Worm (Caenorhabditis elegans) whole organism, mixed stage, embryonic: ENCODE results near the gene Y71H2B.5.
A peak's percentile ranks its signal among the peaks of the same experiment; 100 is the strongest.

Experiments used
- M03D4.4 ChIP-seq: sonication (generic microtip); optimal IDR thresholded peaks from 2 replicates; lab custom pipeline; 2017; ENCODE audit warnings: mild to moderate bottlenecking, missing genetic modification characterization, missing compliant biosample characterization
- bed-3 ChIP-seq: fragments of 200-800 bp; sonication (Bioruptor generic); optimal IDR thresholded peaks from 3 replicates; lab custom pipeline; 2018; ENCODE audit warnings: mild to moderate bottlenecking, missing genetic modification characterization, moderate library complexity, missing compliant biosample characterization
- blmp-1 ChIP-seq: fragments of 150-350 bp; optimal IDR thresholded peaks from 2 replicates; lab custom pipeline; 2014; ENCODE audit warnings: missing biosample characterization, missing genetic modification characterization
- ceh-43 ChIP-seq: fragments of 200-800 bp; sonication (Bioruptor generic); optimal IDR thresholded peaks from 2 replicates; lab custom pipeline; 2018; ENCODE audit warnings: mild to moderate bottlenecking, missing genetic modification characterization, moderate library complexity, missing compliant biosample characterization
- ces-1 ChIP-seq: fragments of 150-350 bp; optimal IDR thresholded peaks from 2 replicates; lab custom pipeline; 2014; ENCODE audit warnings: missing biosample characterization, missing genetic modification reagents, missing genetic modification characterization
- cnd-1 ChIP-seq: fragments of 200-800 bp; sonication (Bioruptor generic); optimal IDR thresholded peaks from 2 replicates; lab custom pipeline; 2018; ENCODE audit warnings: mild to moderate bottlenecking, missing genetic modification characterization, missing compliant biosample characterization
- drap-1 ChIP-seq: fragments of 200-800 bp; sonication (Bioruptor generic); optimal IDR thresholded peaks from 3 replicates; lab custom pipeline; 2018; ENCODE audit warnings: mild to moderate bottlenecking, missing genetic modification characterization, missing compliant biosample characterization
- elt-3 ChIP-seq: fragments of 150-350 bp; optimal IDR thresholded peaks from 2 replicates; lab custom pipeline; 2014; ENCODE audit warnings: missing biosample characterization, missing genetic modification characterization
- flh-1 ChIP-seq: fragments of 200-800 bp; sonication (Bioruptor generic); optimal IDR thresholded peaks from 2 replicates; lab custom pipeline; 2018; ENCODE audit warnings: mild to moderate bottlenecking, missing genetic modification characterization, moderate library complexity, missing compliant biosample characterization
- ham-2 ChIP-seq: fragments of 200-800 bp; sonication (Bioruptor generic); optimal IDR thresholded peaks from 2 replicates; lab custom pipeline; 2018; ENCODE audit warnings: mild to moderate bottlenecking, missing genetic modification characterization, missing compliant biosample characterization
- hlh-1 ChIP-seq: fragments of 150-350 bp; optimal IDR thresholded peaks from 2 replicates; lab custom pipeline; 2014; ENCODE audit warnings: missing biosample characterization, missing genetic modification reagents, missing genetic modification characterization
- lin-13 ChIP-seq: fragments of 150-350 bp; optimal IDR thresholded peaks from 2 replicates; lab custom pipeline; 2014; ENCODE audit warnings: missing biosample characterization, missing genetic modification characterization
- lin-32 ChIP-seq: fragments of 200-800 bp; sonication (Bioruptor generic); optimal IDR thresholded peaks from 2 replicates; lab custom pipeline; 2018; ENCODE audit warnings: mild to moderate bottlenecking, missing genetic modification characterization, missing compliant biosample characterization
- lsy-2 ChIP-seq: fragments of 150-350 bp; optimal IDR thresholded peaks from 2 replicates; lab custom pipeline; 2014; ENCODE audit warnings: missing biosample characterization, missing genetic modification characterization
- mab-5 ChIP-seq: fragments of 150-350 bp; optimal IDR thresholded peaks from 2 replicates; lab custom pipeline; 2014; ENCODE audit warnings: missing biosample characterization, missing genetic modification characterization
- mep-1 ChIP-seq: fragments of 150-350 bp; optimal IDR thresholded peaks from 2 replicates; lab custom pipeline; 2017; ENCODE audit warnings: missing biosample characterization, missing genetic modification reagents, missing genetic modification characterization, inconsistent platforms
- mls-2 ChIP-seq: sonication (generic microtip); optimal IDR thresholded peaks from 2 replicates; lab custom pipeline; 2016; ENCODE audit warnings: mild to moderate bottlenecking, missing genetic modification characterization, moderate library complexity, missing compliant biosample characterization
- nhr-12 ChIP-seq: fragments of 150-350 bp; optimal IDR thresholded peaks from 2 replicates; lab custom pipeline; 2014; ENCODE audit warnings: missing biosample characterization, missing genetic modification characterization
- nhr-2 ChIP-seq: fragments of 150-350 bp; optimal IDR thresholded peaks from 2 replicates; lab custom pipeline; 2014; ENCODE audit warnings: missing biosample characterization, missing genetic modification characterization
- nhr-28 ChIP-seq: fragments of 150-350 bp; optimal IDR thresholded peaks from 2 replicates; lab custom pipeline; 2014; ENCODE audit warnings: missing biosample characterization, missing genetic modification characterization
- nhr-76 ChIP-seq: sonication (generic microtip); optimal IDR thresholded peaks from 2 replicates; lab custom pipeline; 2017; ENCODE audit warnings: missing biosample characterization, missing genetic modification characterization
- pha-4 ChIP-seq: fragments of 150-350 bp; optimal IDR thresholded peaks from 2 replicates; lab custom pipeline; 2018; ENCODE audit warnings: missing biosample characterization, missing genetic modification reagents, missing genetic modification characterization
- sem-2 ChIP-seq: fragments of 200-800 bp; sonication (Bioruptor generic); optimal IDR thresholded peaks from 2 replicates; lab custom pipeline; 2018; ENCODE audit warnings: mild to moderate bottlenecking, missing genetic modification characterization, missing compliant biosample characterization
- snpc-4 ChIP-seq: fragments of 150-350 bp; optimal IDR thresholded peaks from 2 replicates; lab custom pipeline; 2014; ENCODE audit warnings: missing biosample characterization, missing genetic modification characterization
- sptf-1 ChIP-seq: sonication (generic microtip); optimal IDR thresholded peaks from 2 replicates; lab custom pipeline; 2017; ENCODE audit warnings: mild to moderate bottlenecking, missing genetic modification characterization, moderate library complexity, missing compliant biosample characterization
- tbx-8 ChIP-seq: fragments of 200-800 bp; sonication (Bioruptor generic); optimal IDR thresholded peaks from 2 replicates; lab custom pipeline; 2018; ENCODE audit warnings: mild to moderate bottlenecking, missing genetic modification characterization, moderate library complexity, missing compliant biosample characterization
- unc-39 ChIP-seq: fragments of 150-350 bp; optimal IDR thresholded peaks from 2 replicates; lab custom pipeline; 2014; ENCODE audit warnings: missing biosample characterization, missing genetic modification characterization
- unc-62 ChIP-seq: fragments of 150-350 bp; optimal IDR thresholded peaks from 2 replicates; lab custom pipeline; 2014; ENCODE audit warnings: missing biosample characterization, missing genetic modification reagents, missing genetic modification characterization
- zip-8 ChIP-seq: fragments of 150-350 bp; optimal IDR thresholded peaks from 2 replicates; lab custom pipeline; 2014; ENCODE audit warnings: missing biosample characterization, missing genetic modification characterization
- ztf-11 ChIP-seq: fragments of 150-350 bp; optimal IDR thresholded peaks from 2 replicates; lab custom pipeline; 2014; ENCODE audit warnings: missing biosample characterization, missing genetic modification characterization

Y71H2B.5 gene

DNA sequence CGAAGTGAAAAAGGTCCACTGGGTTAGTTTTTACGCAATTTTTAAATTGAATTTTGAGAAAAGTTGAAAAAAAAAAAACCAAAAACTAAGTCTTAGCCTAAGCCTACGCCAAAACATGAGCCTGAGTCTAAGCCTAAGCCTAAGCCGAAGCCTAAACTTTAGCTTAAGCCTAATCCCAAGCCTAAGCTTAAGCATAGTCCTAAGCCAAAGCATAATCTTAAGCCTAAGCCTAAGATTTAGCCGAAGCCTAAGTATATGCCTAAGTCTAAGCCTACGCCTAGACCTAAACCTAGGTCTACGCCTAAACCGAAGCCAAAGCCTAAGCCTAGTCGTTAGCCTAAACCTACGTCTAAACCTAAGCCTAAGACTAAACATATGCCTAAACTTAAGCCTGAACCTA is 33.8 kb downstream of the Y71H2B.5 start:
- no peak for TF ChIP-seq ham-2 (GFP tag; lab: Kevin White, UChicago)
- TF ChIP-seq elt-3 (tag; lab: Kevin White, UChicago): no peak
- TF ChIP-seq sem-2 (GFP tag; lab: Kevin White, UChicago): no peak
- no peak for TF ChIP-seq pha-4
- no peak for TF ChIP-seq nhr-76 (tag; lab: Kevin White, UChicago)
- no peak for TF ChIP-seq M03D4.4 (tag; lab: Kevin White, UChicago)

DNA sequence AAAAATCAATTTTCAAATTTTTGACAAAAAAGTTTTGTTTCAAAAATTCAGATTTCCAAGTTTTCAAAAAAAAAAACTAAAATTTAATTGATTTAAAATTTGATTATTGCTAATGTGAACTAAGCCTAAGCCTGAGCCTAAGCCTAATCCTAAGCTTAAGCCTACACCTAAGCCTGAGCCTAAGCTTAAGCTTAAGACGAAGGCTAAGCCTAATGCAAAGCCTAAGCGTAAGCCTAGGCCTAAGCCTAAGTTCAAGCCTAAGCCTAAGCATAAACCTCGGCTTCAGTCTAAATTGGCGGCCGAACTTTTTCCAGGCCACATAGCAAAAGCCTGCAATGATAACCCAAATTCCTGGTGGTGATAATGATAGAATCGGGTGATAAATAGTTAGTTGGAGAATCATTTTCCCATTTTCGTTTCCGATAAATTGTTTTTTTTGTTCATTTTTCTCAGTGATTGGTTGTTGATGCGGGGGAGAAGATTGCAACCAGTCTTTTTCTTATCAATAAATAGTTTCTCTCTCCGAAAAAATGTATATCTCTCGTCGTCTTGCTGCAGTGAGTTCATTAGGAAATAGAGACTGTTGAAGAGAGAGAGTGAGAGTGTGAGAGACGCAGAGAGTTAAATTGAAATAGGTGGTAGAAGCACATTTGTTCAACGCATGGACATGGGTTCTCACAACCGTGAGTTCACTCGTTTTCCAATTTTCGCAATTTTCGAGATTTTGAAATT is 39.5 kb downstream of the Y71H2B.5 start:
- no peak for TF ChIP-seq sem-2 (GFP tag; lab: Kevin White, UChicago)
- TF ChIP-seq ham-2 (GFP tag; lab: Kevin White, UChicago): peak; percentile 73
- no peak for TF ChIP-seq snpc-4 (tag; lab: Kevin White, UChicago)
- no peak for TF ChIP-seq ces-1 (GFP tag; lab: Kevin White, UChicago)

DNA sequence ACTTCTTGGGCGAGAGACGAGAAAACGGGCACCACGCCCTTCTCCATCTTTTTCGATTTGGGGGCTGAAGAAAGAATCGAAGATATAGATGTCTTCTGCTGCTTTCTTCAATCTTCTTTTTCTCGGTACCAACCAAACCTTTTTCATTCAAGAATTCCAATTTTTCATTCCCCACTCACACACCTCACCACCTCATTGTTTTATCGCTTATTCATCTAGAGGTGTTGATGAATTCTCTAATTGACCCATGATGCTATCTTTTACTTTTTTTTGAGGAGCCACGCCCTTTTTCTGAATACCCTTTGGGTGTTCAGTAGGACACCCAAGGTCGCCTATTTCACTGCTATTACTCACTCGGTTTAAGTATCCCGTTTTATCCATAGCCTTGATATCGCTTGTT is 43.7 kb downstream of the Y71H2B.5 start:
- TF ChIP-seq hlh-1 (no peak), lsy-2 (tag; lab: Kevin White, UChicago) (no peak), drap-1 (GFP tag; lab: Kevin White, UChicago) (no peak), nhr-76 (tag; lab: Kevin White, UChicago) (no peak), cnd-1 (tag; lab: Kevin White, UChicago) (no peak), mls-2 (no peak), snpc-4 (tag; lab: Kevin White, UChicago) (no peak), tbx-8 (no peak), unc-62 (GFP tag; lab: Kevin White, UChicago) (no peak), blmp-1 (tag; lab: Kevin White, UChicago) (no peak)

DNA sequence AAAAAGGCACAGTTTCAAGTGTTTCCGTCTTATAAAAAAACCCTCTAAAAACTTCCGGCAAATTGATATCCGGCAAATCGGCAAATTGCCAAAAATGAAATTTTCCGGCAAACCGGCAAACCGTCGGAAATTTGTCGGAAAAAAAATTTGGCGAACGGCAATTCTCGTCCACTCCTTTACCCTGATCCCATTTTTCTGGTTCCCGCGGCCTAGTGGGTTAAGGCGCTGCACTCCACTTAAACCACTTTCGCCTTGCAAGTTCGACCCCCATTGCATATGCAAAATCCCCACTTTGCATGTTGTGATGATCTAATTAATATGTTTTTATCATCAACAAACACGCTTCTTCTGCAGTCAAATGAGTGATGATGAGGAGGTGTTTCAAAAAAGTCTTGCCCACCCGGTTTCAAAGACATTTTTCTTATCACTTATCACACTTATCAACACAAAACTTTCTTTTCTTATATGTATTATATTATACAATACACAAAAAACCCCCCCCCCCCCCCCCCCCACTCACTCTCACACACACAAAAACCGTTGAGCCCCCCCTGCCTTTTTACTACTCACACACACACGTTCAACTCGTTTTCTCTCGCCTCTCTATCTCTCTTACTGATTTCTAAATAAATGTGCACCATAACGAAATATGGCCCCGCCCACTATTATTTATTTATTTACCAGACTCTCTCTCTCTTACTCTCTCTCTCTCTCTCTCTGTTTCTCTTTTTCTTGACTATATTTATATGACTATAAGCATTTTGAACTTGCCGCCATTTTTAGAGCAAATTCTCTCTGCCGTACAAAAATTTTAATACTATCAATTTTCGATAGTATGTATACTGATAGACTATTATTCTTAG is 45.1 kb downstream of the Y71H2B.5 start:
- TF ChIP-seq elt-3 (tag; lab: Kevin White, UChicago) (no peak), hlh-1 (no peak), ztf-11 (tag; lab: Kevin White, UChicago) (no peak), ceh-43 (GFP tag; lab: Kevin White, UChicago) (no peak), bed-3 (GFP tag; lab: Kevin White, UChicago) (no peak), M03D4.4 (tag; lab: Kevin White, UChicago) (no peak), mls-2 (no peak), snpc-4 (tag; lab: Kevin White, UChicago) (no peak), lin-13 (no peak), ham-2 (GFP tag; lab: Kevin White, UChicago) (no peak), flh-1 (GFP tag; lab: Kevin White, UChicago) (no peak), unc-39 (tag; lab: Kevin White, UChicago) (no peak), unc-62 (GFP tag; lab: Kevin White, UChicago) (no peak), blmp-1 (tag; lab: Kevin White, UChicago) (no peak), nhr-28 (tag; lab: Kevin White, UChicago) (no peak), nhr-12 (tag; lab: Kevin White, UChicago) (no peak), zip-8 (no peak), mep-1 (no peak), nhr-2 (tag; lab: Kevin White, UChicago) (no peak)

DNA sequence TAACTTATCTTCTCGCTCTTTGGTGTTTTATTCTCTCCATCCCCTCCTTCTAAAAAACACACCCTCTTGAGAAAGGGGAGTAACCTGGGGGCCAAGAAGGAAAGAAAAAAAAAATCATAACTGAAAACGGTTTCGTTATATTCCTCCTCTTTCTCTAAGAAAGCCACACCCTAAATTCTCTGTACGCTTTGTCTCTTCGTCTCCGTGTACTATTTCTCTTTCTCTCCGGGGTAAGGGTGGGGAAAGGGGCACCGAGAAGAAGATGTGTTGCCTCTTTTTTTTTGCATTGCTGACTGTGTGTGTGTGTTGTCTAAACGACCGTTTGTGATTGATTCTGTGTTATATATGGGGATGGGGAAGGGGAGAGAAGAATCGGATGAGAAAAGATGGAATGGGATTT is 48.4 kb downstream of the Y71H2B.5 start:
- TF ChIP-seq sem-2 (GFP tag; lab: Kevin White, UChicago) (no peak), mab-5 (tag; lab: Kevin White, UChicago) (no peak), lin-13 (no peak), snpc-4 (tag; lab: Kevin White, UChicago) (no peak), mep-1 (no peak), flh-1 (GFP tag; lab: Kevin White, UChicago) (no peak), lin-32 (no peak), nhr-76 (tag; lab: Kevin White, UChicago) (no peak), blmp-1 (tag; lab: Kevin White, UChicago) (no peak), unc-62 (GFP tag; lab: Kevin White, UChicago) (no peak), sptf-1 (tag; lab: Kevin White, UChicago) (no peak), lsy-2 (tag; lab: Kevin White, UChicago) (no peak)
